Worm (Caenorhabditis elegans) whole organism, L2 larva: ENCODE results near the gene msrp-7.

Source experiments
- elt-1 ChIP-seq: fragments of 150-350 bp; optimal IDR thresholded peaks from 2 replicates; lab custom pipeline; 2014; ENCODE audit warnings: missing biosample characterization, missing genetic modification characterization
- lin-13 ChIP-seq: fragments of 150-350 bp; optimal IDR thresholded peaks from 2 replicates; lab custom pipeline; 2014; ENCODE audit warnings: missing biosample characterization, missing genetic modification reagents, missing genetic modification characterization
- nhr-11 ChIP-seq: fragments of 150-350 bp; optimal IDR thresholded peaks from 2 replicates; lab custom pipeline; 2014; ENCODE audit warnings: missing biosample characterization, missing genetic modification characterization
- nhr-12 ChIP-seq: fragments of 150-350 bp; optimal IDR thresholded peaks from 2 replicates; lab custom pipeline; 2014; ENCODE audit warnings: missing biosample characterization, missing genetic modification characterization
- nhr-237 ChIP-seq: fragments of 150-350 bp; optimal IDR thresholded peaks from 2 replicates; lab custom pipeline; 2014; ENCODE audit warnings: missing biosample characterization, missing genetic modification characterization
- nhr-6 ChIP-seq: fragments of 150-350 bp; optimal IDR thresholded peaks from 2 replicates; lab custom pipeline; 2014; ENCODE audit warnings: missing biosample characterization, missing genetic modification characterization
- snpc-4 ChIP-seq: fragments of 150-350 bp; optimal IDR thresholded peaks from 2 replicates; lab custom pipeline; 2014; ENCODE audit warnings: missing biosample characterization, missing genetic modification characterization
- unc-62 ChIP-seq: fragments of 150-350 bp; optimal IDR thresholded peaks from 2 replicates; lab custom pipeline; 2014; ENCODE audit warnings: missing biosample characterization, missing genetic modification reagents, missing genetic modification characterization
- zag-1 ChIP-seq: fragments of 150-350 bp; optimal IDR thresholded peaks from 2 replicates; lab custom pipeline; 2014; ENCODE audit warnings: missing biosample characterization, missing genetic modification characterization
- ztf-4 ChIP-seq: fragments of 150-350 bp; optimal IDR thresholded peaks from 2 replicates; lab custom pipeline; 2014; ENCODE audit warnings: missing biosample characterization, missing genetic modification characterization

- TF ChIP-seq snpc-4 (tag; lab: Kevin White, UChicago): no peak
- TF ChIP-seq elt-1: no peak
- no peak for TF ChIP-seq nhr-6 (tag; lab: Kevin White, UChicago)
- no peak for TF ChIP-seq nhr-11 (tag; lab: Kevin White, UChicago)
- no peak for TF ChIP-seq ztf-4 (tag; lab: Kevin White, UChicago)
- no peak for TF ChIP-seq unc-62
- no peak for TF ChIP-seq nhr-12 (tag; lab: Kevin White, UChicago)
- no peak for TF ChIP-seq lin-13 (GFP tag; lab: Kevin White, UChicago)
- TF ChIP-seq zag-1 (tag; lab: Kevin White, UChicago): no peak
- no peak for TF ChIP-seq nhr-237 (tag; lab: Kevin White, UChicago)
Measured at ce11 chrII:10843527-10843926, 32.7 kb downstream of the msrp-7 start, which contains the start of gene M106.8.
